Worm (Caenorhabditis elegans): ENCODE results near the gene Y17G9A.4.

Y17G9A.4 gene

ce11 chrIV:4861449-4861848, at the start of gene Y17G9A.4, which contains the start of gene str-173:
TSS of gene Y17G9A.4 (minus strand) at chrIV:4861549.
TSS of gene str-173 (plus strand) at chrIV:4861773.
- TF ChIP-seq aly-1 (tag; optimal IDR thresholded peaks at IDR 0.05), result no peak
- no peak for TF ChIP-seq pes-1 (GFP tag; IDR thresholded peaks at IDR 0.05)
- no peak for TF ChIP-seq hnd-1 (tag; optimal IDR thresholded peaks at IDR 0.05)
- no peak for TF ChIP-seq hmg-4 (GFP tag; optimal IDR thresholded peaks at IDR 0.05)
- no peak for TF ChIP-seq ama-1 (optimal IDR thresholded peaks at IDR 0.05)
- no peak for TF ChIP-seq tbx-37 (GFP tag; conservative IDR thresholded peaks at IDR 0.05)
- no peak for TF ChIP-seq B0310.2 (tag; optimal IDR thresholded peaks at IDR 0.05)
- no peak for TF ChIP-seq F13C5.2 (tag; optimal IDR thresholded peaks at IDR 0.05)
- no peak for TF ChIP-seq flt-1 (GFP tag; IDR thresholded peaks at IDR 0.05)
- TF ChIP-seq hmbx-1 (tag; optimal IDR thresholded peaks at IDR 0.05), result no peak

ce11 chrIV:4909039-4909438, 47.7 kb upstream of the Y17G9A.4 start, which contains the start of gene str-159:
TSS of gene str-159 (plus strand) at chrIV:4909339.
- TF ChIP-seq scrt-1 (GFP tag; IDR thresholded peaks at IDR 0.05) (no peak), B0310.2 (tag; optimal IDR thresholded peaks at IDR 0.05) (no peak), sea-1 (GFP tag; conservative IDR thresholded peaks at IDR 0.05) (no peak), tbx-37 (GFP tag; conservative IDR thresholded peaks at IDR 0.05) (no peak), tbx-11 (GFP tag; IDR thresholded peaks at IDR 0.05) (no peak), aly-1 (tag; optimal IDR thresholded peaks at IDR 0.05) (no peak), hmg-4 (GFP tag; optimal IDR thresholded peaks at IDR 0.05) (no peak), F13C5.2 (tag; optimal IDR thresholded peaks at IDR 0.05) (no peak), ama-1 (optimal IDR thresholded peaks at IDR 0.05) (no peak), hmbx-1 (tag; optimal IDR thresholded peaks at IDR 0.05) (no peak), ceh-36 (tag; optimal IDR thresholded peaks at IDR 0.05) (no peak), hnd-1 (tag; optimal IDR thresholded peaks at IDR 0.05) (no peak), ceh-13 (GFP tag; optimal IDR thresholded peaks at IDR 0.05) (no peak), tra-4 (tag; optimal IDR thresholded peaks at IDR 0.05) (no peak), flt-1 (GFP tag; IDR thresholded peaks at IDR 0.05) (no peak)

ce11 chrIV:4905645-4906135, 44.3 kb upstream of the Y17G9A.4 start, which contains the start of gene T08B6.4:
TSS of gene T08B6.4 (plus strand) at chrIV:4905695.
- TF ChIP-seq hmg-4 (GFP tag; optimal IDR thresholded peaks at IDR 0.05) (no peak), ceh-13 (GFP tag; optimal IDR thresholded peaks at IDR 0.05) (no peak), flt-1 (GFP tag; IDR thresholded peaks at IDR 0.05) (no peak), hnd-1 (tag; optimal IDR thresholded peaks at IDR 0.05) (no peak), ets-7 (tag; optimal IDR thresholded peaks at IDR 0.05) (no peak), tbx-11 (GFP tag; IDR thresholded peaks at IDR 0.05) (no peak), ama-1 (optimal IDR thresholded peaks at IDR 0.05) (no peak)

ce11 chrIV:4903961-4904360, 42.6 kb upstream of the Y17G9A.4 start, which contains the start of gene str-161:
TSS of gene str-161 (minus strand) at chrIV:4904061.
- TF ChIP-seq hnd-1 (tag; optimal IDR thresholded peaks at IDR 0.05) (no peak), flt-1 (GFP tag; IDR thresholded peaks at IDR 0.05) (no peak), hmg-4 (GFP tag; optimal IDR thresholded peaks at IDR 0.05) (no peak), scrt-1 (GFP tag; IDR thresholded peaks at IDR 0.05) (no peak), tbx-11 (GFP tag; IDR thresholded peaks at IDR 0.05) (no peak), tbx-37 (GFP tag; conservative IDR thresholded peaks at IDR 0.05) (no peak), hmbx-1 (tag; optimal IDR thresholded peaks at IDR 0.05) (no peak), ets-7 (tag; optimal IDR thresholded peaks at IDR 0.05) (no peak), pes-1 (GFP tag; IDR thresholded peaks at IDR 0.05) (no peak), tra-4 (tag; optimal IDR thresholded peaks at IDR 0.05) (no peak)

ce11 chrIV:4890543-4890942, 29.2 kb upstream of the Y17G9A.4 start, which contains the start of gene T08B6.9:
TSS of gene T08B6.9 (plus strand) at chrIV:4890843.
- no peak for TF ChIP-seq ama-1 (optimal IDR thresholded peaks at IDR 0.05)
- TF ChIP-seq hmg-4 (GFP tag; optimal IDR thresholded peaks at IDR 0.05), result no peak
- no peak for TF ChIP-seq scrt-1 (GFP tag; IDR thresholded peaks at IDR 0.05)

DNA sequence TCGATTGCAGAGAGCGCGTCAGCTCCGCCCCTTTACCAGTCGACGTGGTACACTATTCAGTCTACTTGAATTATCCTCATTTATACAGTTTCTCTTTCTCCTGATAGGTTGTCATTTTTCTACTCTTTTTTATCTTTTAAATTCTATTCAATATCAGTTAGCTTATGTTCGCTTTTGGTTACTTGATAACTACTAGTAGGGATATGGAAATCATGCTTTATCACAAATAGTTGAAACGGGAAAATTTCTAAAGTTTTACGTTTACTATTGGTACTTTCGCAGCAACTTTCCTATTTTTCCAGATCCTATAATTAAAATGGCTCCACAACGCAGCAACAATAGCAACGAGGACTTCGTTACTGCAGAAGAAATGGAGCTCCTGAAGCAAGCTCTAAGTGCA, 28.3 kb upstream of the Y17G9A.4 start, which contains the start of gene sgnh-1:
sgnh-1 (plus strand) TSS at position 301 of the 400 bp plus-strand sequence.
- no peak for TF ChIP-seq flt-1 (GFP tag; IDR thresholded peaks at IDR 0.05)
- TF ChIP-seq aly-1 (tag; optimal IDR thresholded peaks at IDR 0.05), result no peak
- no peak for TF ChIP-seq pes-1 (GFP tag; IDR thresholded peaks at IDR 0.05)
- no peak for TF ChIP-seq ceh-13 (GFP tag; optimal IDR thresholded peaks at IDR 0.05)
- TF ChIP-seq ceh-36 (tag; optimal IDR thresholded peaks at IDR 0.05), result no peak
- TF ChIP-seq ets-7 (tag; optimal IDR thresholded peaks at IDR 0.05), result no peak
- no peak for TF ChIP-seq hmbx-1 (tag; optimal IDR thresholded peaks at IDR 0.05)
- TF ChIP-seq tra-4 (tag; optimal IDR thresholded peaks at IDR 0.05), result no peak
- no peak for TF ChIP-seq sea-1 (GFP tag; conservative IDR thresholded peaks at IDR 0.05)
- TF ChIP-seq tbx-37 (GFP tag; conservative IDR thresholded peaks at IDR 0.05), result no peak
- TF ChIP-seq hnd-1 (tag; optimal IDR thresholded peaks at IDR 0.05), result no peak
- TF ChIP-seq scrt-1 (GFP tag; IDR thresholded peaks at IDR 0.05), result no peak
- no peak for TF ChIP-seq F13C5.2 (tag; optimal IDR thresholded peaks at IDR 0.05)
- no peak for TF ChIP-seq ama-1 (optimal IDR thresholded peaks at IDR 0.05)
- no peak for TF ChIP-seq B0310.2 (tag; optimal IDR thresholded peaks at IDR 0.05)
- no peak for TF ChIP-seq hmg-4 (GFP tag; optimal IDR thresholded peaks at IDR 0.05)
- TF ChIP-seq tbx-11 (GFP tag; IDR thresholded peaks at IDR 0.05), result no peak

DNA sequence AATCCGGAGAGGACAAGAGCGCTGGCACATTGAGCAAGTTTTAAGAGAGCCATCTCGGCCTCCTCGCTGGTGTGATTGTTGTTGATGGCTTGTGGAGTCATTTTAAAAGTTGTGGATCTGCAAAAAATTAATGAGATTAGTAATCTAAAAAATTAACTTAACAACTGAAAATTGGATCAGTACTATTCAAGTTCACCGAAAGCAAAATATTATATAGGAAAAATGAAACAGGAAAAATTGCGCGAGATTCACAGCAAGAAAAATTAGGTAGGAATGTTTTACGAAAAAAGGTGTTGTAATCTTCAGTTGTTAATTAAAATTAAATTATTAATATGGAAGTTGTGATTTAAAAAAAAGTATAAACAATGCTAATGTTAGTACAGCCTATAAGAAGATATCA, 25.9 kb upstream of the Y17G9A.4 start, which contains the start of gene T08B6.1:
T08B6.1 (minus strand) TSS at position 101 of the 400 bp plus-strand sequence.
- TF ChIP-seq ceh-13 (GFP tag; optimal IDR thresholded peaks at IDR 0.05), result no peak
- TF ChIP-seq pes-1 (GFP tag; IDR thresholded peaks at IDR 0.05), result no peak
- no peak for TF ChIP-seq hmbx-1 (tag; optimal IDR thresholded peaks at IDR 0.05)
- TF ChIP-seq hnd-1 (tag; optimal IDR thresholded peaks at IDR 0.05), result no peak
- no peak for TF ChIP-seq F13C5.2 (tag; optimal IDR thresholded peaks at IDR 0.05)
- no peak for TF ChIP-seq tbx-37 (GFP tag; conservative IDR thresholded peaks at IDR 0.05)
- TF ChIP-seq aly-1 (tag; optimal IDR thresholded peaks at IDR 0.05), result no peak

ce11 chrIV:4885435-4885834, 24.1 kb upstream of the Y17G9A.4 start:
- peak; percentile 1 for TF ChIP-seq ceh-36 (tag; optimal IDR thresholded peaks at IDR 0.05)
- TF ChIP-seq sea-1 (GFP tag; conservative IDR thresholded peaks at IDR 0.05), result 0 out of 2 replicates have a peak, but pooled peaks have one; percentile 49
- TF ChIP-seq ama-1 (optimal IDR thresholded peaks at IDR 0.05), result no peak
- 0 out of 2 replicates have a peak, but pooled peaks have one; percentile 59 for TF ChIP-seq pes-1 (GFP tag; IDR thresholded peaks at IDR 0.05)

All from whole organism, early embryonic.